Worm (Caenorhabditis elegans) whole organism, late embryonic: ENCODE measurements around the gene apm-3.

Experiments
- K02D7.2 ChIP-seq: sonication (generic microtip); optimal IDR thresholded peaks from 2 replicates; lab custom pipeline; 2017; ENCODE audit warnings: mild to moderate bottlenecking, missing genetic modification characterization, missing compliant biosample characterization
- ama-1 ChIP-seq: fragments of 150-350 bp; optimal IDR thresholded peaks from 2 replicates; lab custom pipeline; 2014
- ceh-22 ChIP-seq: sonication (generic microtip); optimal IDR thresholded peaks from 2 replicates; lab custom pipeline; 2017; ENCODE audit warnings: missing biosample characterization, missing genetic modification characterization
- ceh-6 ChIP-seq: fragments of 200-800 bp; sonication (Bioruptor generic); optimal IDR thresholded peaks from 2 replicates; lab custom pipeline; 2018; ENCODE audit warnings: mild to moderate bottlenecking, missing genetic modification characterization, missing compliant biosample characterization
- che-1 ChIP-seq: sonication (generic microtip); optimal IDR thresholded peaks from 2 replicates; lab custom pipeline; 2016; ENCODE audit warnings: mild to moderate bottlenecking, missing genetic modification characterization, missing compliant biosample characterization
- dmd-4 ChIP-seq: sonication (generic microtip); optimal IDR thresholded peaks from 2 replicates; lab custom pipeline; 2016; ENCODE audit warnings: borderline replicate concordance, missing genetic modification characterization, missing compliant biosample characterization
- fkh-6 ChIP-seq: sonication (generic microtip); optimal IDR thresholded peaks from 2 replicates; lab custom pipeline; 2016; ENCODE audit warnings: missing genetic modification characterization, missing compliant biosample characterization
- gmeb-2 ChIP-seq: sonication (generic microtip); optimal IDR thresholded peaks from 2 replicates; lab custom pipeline; 2016; ENCODE audit warnings: missing genetic modification characterization, inconsistent platforms, missing compliant biosample characterization
- nfya-1 ChIP-seq: sonication (generic microtip); optimal IDR thresholded peaks from 2 replicates; lab custom pipeline; 2017; ENCODE audit warnings: missing genetic modification characterization, mild to moderate bottlenecking, missing compliant biosample characterization, antibody characterized with exemption, moderate library complexity
- pha-4 ChIP-seq: fragments of 150-350 bp; optimal IDR thresholded peaks from 2 replicates; lab custom pipeline; 2018; ENCODE audit warnings: missing biosample characterization, missing genetic modification reagents, missing genetic modification characterization
- pqm-1 ChIP-seq: sonication (generic microtip); optimal IDR thresholded peaks from 2 replicates; lab custom pipeline; 2016; ENCODE audit warnings: missing genetic modification characterization, missing compliant biosample characterization
- sdc-2 ChIP-seq: sonication (generic microtip); optimal IDR thresholded peaks from 2 replicates; lab custom pipeline; 2016; ENCODE audit warnings: missing genotype, missing genetic modification characterization, missing compliant biosample characterization
- tbx-2 ChIP-seq: sonication (generic microtip); optimal IDR thresholded peaks from 2 replicates; lab custom pipeline; 2016; ENCODE audit warnings: missing genetic modification characterization, missing compliant biosample characterization

DNA sequence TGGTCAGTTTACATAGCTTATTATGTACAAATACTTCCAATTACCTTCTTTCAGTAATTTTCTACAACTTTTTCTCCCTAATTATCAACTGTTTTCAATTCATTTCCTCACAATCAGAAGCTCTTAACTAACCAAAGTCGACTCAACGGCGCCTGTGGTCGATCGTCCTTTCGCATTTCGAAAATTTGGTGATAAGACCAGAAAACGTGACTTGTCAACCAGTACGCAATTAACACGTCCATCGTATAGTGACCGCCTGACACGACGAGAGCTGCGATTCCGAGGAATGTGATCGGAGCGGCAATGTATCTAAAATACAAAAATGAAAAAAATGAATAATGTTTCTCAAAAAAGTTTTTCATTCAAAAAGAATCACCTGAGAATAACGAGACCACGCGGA, 9.1 kb upstream of the apm-3 start:
- TF ChIP-seq pha-4 (tag; lab: Kevin White, UChicago), result no peak
- no peak for TF ChIP-seq che-1 (tag; lab: Kevin White, UChicago)
- no peak for TF ChIP-seq pqm-1 (tag; lab: Kevin White, UChicago)
- no peak for TF ChIP-seq dmd-4 (tag; lab: Kevin White, UChicago)
- TF ChIP-seq fkh-6, result no peak
- no peak for TF ChIP-seq gmeb-2
- no peak for TF ChIP-seq ama-1 (lab: Kevin White, UChicago)
- no peak for TF ChIP-seq nfya-1 (tag; lab: Kevin White, UChicago)
- no peak for TF ChIP-seq sdc-2 (tag; lab: Kevin White, UChicago)
- TF ChIP-seq ceh-6 (GFP tag; lab: Kevin White, UChicago), result no peak
- no peak for TF ChIP-seq K02D7.2
- TF ChIP-seq tbx-2, result no peak
- no peak for TF ChIP-seq ceh-22 (tag; lab: Kevin White, UChicago)
